Fruit fly (Drosophila melanogaster): ENCODE results near the gene baz.

The baz gene

DNA sequence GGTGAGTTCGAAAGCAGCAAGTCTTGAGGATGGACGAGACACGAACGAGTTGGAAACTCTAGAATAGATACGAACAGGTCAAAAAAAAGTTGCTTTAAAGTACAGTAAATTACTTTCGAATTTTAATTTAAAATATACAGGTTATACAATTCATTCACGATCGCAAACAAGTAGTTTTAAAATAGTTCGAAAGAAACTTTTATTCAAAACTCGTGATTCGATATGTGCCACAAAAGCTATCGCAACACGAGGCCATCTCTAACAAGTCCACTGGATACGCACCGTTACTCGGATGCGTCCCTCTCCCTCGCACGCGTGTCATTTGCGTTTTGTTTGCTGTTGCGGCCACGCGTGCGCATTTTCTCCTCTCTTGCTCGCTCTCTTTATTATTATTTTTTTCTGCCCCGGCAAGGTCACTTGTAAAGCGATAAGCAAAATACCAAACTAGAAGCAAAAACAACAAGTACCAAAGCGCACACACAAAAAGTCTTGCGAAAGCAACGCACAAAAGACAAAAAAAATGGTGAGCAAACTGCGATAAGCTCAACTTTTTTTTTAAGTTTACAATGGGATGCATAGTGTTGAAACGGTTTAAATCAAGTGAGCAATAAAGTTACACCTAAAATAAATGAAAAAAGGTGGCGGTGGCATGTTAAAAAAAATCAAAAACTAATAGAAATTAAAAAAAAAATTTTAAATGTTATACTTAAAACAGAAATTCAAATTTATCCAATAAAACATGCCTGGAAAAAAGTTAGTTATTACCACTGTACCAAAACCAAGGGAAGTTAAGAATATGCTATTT, 34.6 kb upstream of the baz start (continued):
- TF ChIP-seq HLH4C (GFP tag; IDR thresholded peaks at IDR 0.05; ENCODE audit: partially characterized antibody) (peak; percentile 85), Sin3A (optimal IDR thresholded peaks at IDR 0.05) (no peak), bcd (GFP tag; optimal IDR thresholded peaks at IDR 0.05) (peak; percentile 53), Antp (GFP tag; optimal IDR thresholded peaks at IDR 0.05) (peak; percentile 7), BEAF-32 (GFP tag; optimal IDR thresholded peaks at IDR 0.05) (peak; percentile 85), HLH3B (GFP tag; IDR thresholded peaks at IDR 0.05) (peak; percentile 76), knrl (GFP tag; IDR thresholded peaks at IDR 0.05; ENCODE audit: partially characterized antibody) (peak; percentile 87; the same call in 2 of the 3 replicates), CG18476 (GFP tag; optimal IDR thresholded peaks at IDR 0.05) (peak; percentile 49), Lim3 (GFP tag; IDR thresholded peaks at IDR 0.05) (no peak), CG17359 (tag; optimal IDR thresholded peaks at IDR 0.05) (peak; percentile 71), MESR4 (GFP tag; optimal IDR thresholded peaks at IDR 0.05) (no peak), CG9932 (GFP tag; IDR thresholded peaks at IDR 0.05) (peak; percentile 63), slp2 (GFP tag; optimal IDR thresholded peaks at IDR 0.05) (no peak), Taf1 (GFP tag; IDR thresholded peaks at IDR 0.05) (0 out of 2 replicates have a peak, but pooled peaks have one; percentile 19), hb (GFP tag; IDR thresholded peaks at IDR 0.05; ENCODE audit: partially characterized antibody) (peak; percentile 85), CG6854 (GFP tag; optimal IDR thresholded peaks at IDR 0.05) (peak; percentile 71), CG2712 (tag; optimal IDR thresholded peaks at IDR 0.05) (peak; percentile 71), CG43689 (GFP tag; IDR thresholded peaks at IDR 0.05) (no peak), CG17186 (GFP tag; optimal IDR thresholded peaks at IDR 0.05) (no peak), CG31441 (GFP tag; IDR thresholded peaks at IDR 0.05) (peak; percentile 80), CG7357 (GFP tag; IDR thresholded peaks at IDR 0.05) (peak; percentile 26; the same call in 2 of the 3 replicates), CG30020 (tag; optimal IDR thresholded peaks at IDR 0.05) (no peak), pnt (GFP tag; optimal IDR thresholded peaks at IDR 0.05) (peak; percentile 36), CG11247 (GFP tag; IDR thresholded peaks at IDR 0.05) (peak; percentile 53), cwo (GFP tag; optimal IDR thresholded peaks at IDR 0.05) (peak; percentile 78), salm (tag; optimal IDR thresholded peaks at IDR 0.05) (peak; percentile 25), fd64A (GFP tag; optimal IDR thresholded peaks at IDR 0.05) (peak; percentile 6), Sry-β (GFP tag; optimal IDR thresholded peaks at IDR 0.05) (peak; percentile 52), CG12236 (GFP tag; optimal IDR thresholded peaks at IDR 0.05) (no peak), kay (GFP tag; optimal IDR thresholded peaks at IDR 0.05) (peak; percentile 6), Optix (GFP tag; IDR thresholded peaks at IDR 0.05) (peak; percentile 35; the same call in 1 of the 3 replicates), wek (GFP tag; optimal IDR thresholded peaks at IDR 0.05) (no peak), pho (GFP tag; optimal IDR thresholded peaks at IDR 0.05) (peak; percentile 25), unpg (GFP tag; optimal IDR thresholded peaks at IDR 0.05) (peak; percentile 77), CG8290 (GFP tag; optimal IDR thresholded peaks at IDR 0.05) (no peak), CG8290 (tag; optimal IDR thresholded peaks at IDR 0.05) (peak in 1 of 2 experiments; percentile 37), CG13424 (tag; optimal IDR thresholded peaks at IDR 0.05) (peak; percentile 81), sr (GFP tag; IDR thresholded peaks at IDR 0.05) (no peak), jigr1 (GFP tag; IDR thresholded peaks at IDR 0.05) (no peak), CG2120 (GFP tag; optimal IDR thresholded peaks at IDR 0.05) (peak; percentile 73), Spps (tag; optimal IDR thresholded peaks at IDR 0.05) (peak; percentile 18), Six4 (GFP tag; optimal IDR thresholded peaks at IDR 0.05) (peak; percentile 4), CG3726 (GFP tag; IDR thresholded peaks at IDR 0.05) (peak; percentile 36; the same call in 1 of the 3 replicates), Max (GFP tag; optimal IDR thresholded peaks at IDR 0.05) (peak; percentile 9), CG16813 (GFP tag; IDR thresholded peaks at IDR 0.05; ENCODE audit: partially characterized antibody) (peak; percentile 94), her (GFP tag; optimal IDR thresholded peaks at IDR 0.05) (peak; percentile 17), CG7963 (GFP tag; IDR thresholded peaks at IDR 0.05; ENCODE audit: partially characterized antibody) (peak; percentile 65), CG14965 (GFP tag; optimal IDR thresholded peaks at IDR 0.05; ENCODE audit: borderline replicate concordance) (no peak), danr (GFP tag; IDR thresholded peaks at IDR 0.05) (peak; percentile 36; the same call in 1 of the 2 replicates)

Data from whole organism, embryonic.